Fruit fly (Drosophila melanogaster): ENCODE measurements around the gene Hel89B.

Hel89B gene

DNA sequence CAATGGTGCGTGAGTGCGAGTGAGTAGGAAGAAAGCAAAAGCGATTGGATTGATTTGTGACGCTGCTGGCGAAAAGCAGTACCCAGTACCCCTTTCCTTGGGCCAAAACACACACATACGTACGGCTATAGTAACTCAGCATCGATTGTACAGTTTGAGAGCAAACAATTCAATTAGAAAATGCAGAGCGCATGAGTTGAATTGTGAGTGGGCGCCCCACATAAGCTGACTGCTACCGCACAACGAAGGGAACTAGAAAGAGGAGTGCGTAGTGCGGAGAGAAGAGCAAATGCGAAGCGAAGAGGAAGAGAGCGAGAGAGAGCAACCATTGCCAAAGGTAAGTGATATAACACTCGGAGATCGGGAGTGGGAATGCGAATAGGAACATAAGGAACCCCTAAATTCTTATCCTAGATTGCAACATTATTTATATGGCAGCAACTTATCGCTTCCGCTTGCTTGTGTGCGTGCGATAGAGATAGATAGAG is 434 bp downstream of the Hel89B start (continued):
- TF ChIP-seq bigmax (GFP tag; optimal IDR thresholded peaks at IDR 0.05) = no peak
- TF ChIP-seq ci (GFP tag; IDR thresholded peaks at IDR 0.05) = no peak
- no peak for TF ChIP-seq gcm (GFP tag; optimal IDR thresholded peaks at IDR 0.05)
- peak; percentile 52 for TF ChIP-seq jumu (GFP tag; optimal IDR thresholded peaks at IDR 0.05)
- TF ChIP-seq lola (GFP tag; optimal IDR thresholded peaks at IDR 0.05) = no peak
- TF ChIP-seq onecut (GFP tag; IDR thresholded peaks at IDR 0.05) = peak; percentile 84
- TF ChIP-seq tgo (GFP tag; IDR thresholded peaks at IDR 0.05) = no peak
- no peak for TF ChIP-seq CG30431 (GFP tag; optimal IDR thresholded peaks at IDR 0.05)
- TF ChIP-seq nau (GFP tag; optimal IDR thresholded peaks at IDR 0.05) = no peak
- no peak for TF ChIP-seq CG31224 (GFP tag; IDR thresholded peaks at IDR 0.05)
- no peak for TF ChIP-seq Awh (GFP tag; IDR thresholded peaks at IDR 0.05)
- TF ChIP-seq CG1529 (GFP tag; optimal IDR thresholded peaks at IDR 0.05) = no peak
- TF ChIP-seq luna (GFP tag; optimal IDR thresholded peaks at IDR 0.05) = peak; percentile 10
- TF ChIP-seq CG13296 (GFP tag; optimal IDR thresholded peaks at IDR 0.05) = no peak
- no peak for TF ChIP-seq Dfd (GFP tag; optimal IDR thresholded peaks at IDR 0.05)
- no peak for TF ChIP-seq bcd (GFP tag; optimal IDR thresholded peaks at IDR 0.05)
- peak; percentile 3 for TF ChIP-seq CG12659 (GFP tag; optimal IDR thresholded peaks at IDR 0.05)
- no peak for TF ChIP-seq CG3065 (GFP tag; optimal IDR thresholded peaks at IDR 0.05)
- no peak for TF ChIP-seq NfI (GFP tag; optimal IDR thresholded peaks at IDR 0.05)
- TF ChIP-seq HmgD (GFP tag; optimal IDR thresholded peaks at IDR 0.05) = peak; percentile 89
- TF ChIP-seq sob (GFP tag; IDR thresholded peaks at IDR 0.05) = no peak
- no peak for TF ChIP-seq CG1602 (GFP tag; optimal IDR thresholded peaks at IDR 0.05)
- TF ChIP-seq stc (GFP tag; IDR thresholded peaks at IDR 0.05) = no peak
- no peak for TF ChIP-seq Oaz (GFP tag; IDR thresholded peaks at IDR 0.05)
- no peak for TF ChIP-seq Poxn (GFP tag; IDR thresholded peaks at IDR 0.05)
- peak; percentile 8 for TF ChIP-seq grn (GFP tag; optimal IDR thresholded peaks at IDR 0.05)
- TF ChIP-seq inv (GFP tag; IDR thresholded peaks at IDR 0.05; ENCODE audit: partially characterized antibody) = no peak
- TF ChIP-seq CG16863 (GFP tag; optimal IDR thresholded peaks at IDR 0.05) = no peak
- peak; percentile 10 for TF ChIP-seq CG4707 (GFP tag; optimal IDR thresholded peaks at IDR 0.05)
- TF ChIP-seq CG33213 (GFP tag; optimal IDR thresholded peaks at IDR 0.05) = no peak
- TF ChIP-seq nmo (GFP tag; optimal IDR thresholded peaks at IDR 0.05) = peak; percentile 24
- TF ChIP-seq esg (GFP tag; conservative IDR thresholded peaks at IDR 0.05) = no peak
- peak; percentile 2 for TF ChIP-seq B-H2 (GFP tag; optimal IDR thresholded peaks at IDR 0.05)
- TF ChIP-seq shn (GFP tag; optimal IDR thresholded peaks at IDR 0.05) = no peak
- no peak for TF ChIP-seq CG10654 (GFP tag; optimal IDR thresholded peaks at IDR 0.05)
- no peak for TF ChIP-seq mld (GFP tag; IDR thresholded peaks at IDR 0.05; ENCODE audit: partially characterized antibody)
- no peak for TF ChIP-seq HLH54F (GFP tag; optimal IDR thresholded peaks at IDR 0.05)
- no peak for TF ChIP-seq crp (GFP tag; optimal IDR thresholded peaks at IDR 0.05)
- peak in 1 of 2 experiments; percentile 37 for TF ChIP-seq tll (GFP tag; optimal IDR thresholded peaks at IDR 0.05)
- TF ChIP-seq CG17568 (GFP tag; optimal IDR thresholded peaks at IDR 0.05) = no peak
- peak; percentile 32 for TF ChIP-seq CG10431 (GFP tag; optimal IDR thresholded peaks at IDR 0.05)
- TF ChIP-seq sens-2 (GFP tag; IDR thresholded peaks at IDR 0.05) = no peak
- no peak for TF ChIP-seq E2f1 (GFP tag; IDR thresholded peaks at IDR 0.05)
- no peak for TF ChIP-seq dmrt99B (tag; optimal IDR thresholded peaks at IDR 0.05)
- TF ChIP-seq CG8089 (GFP tag; optimal IDR thresholded peaks at IDR 0.05) = peak; percentile 2
- TF ChIP-seq Ada2b (GFP tag; IDR thresholded peaks at IDR 0.05) = no peak
- no peak for TF ChIP-seq Xrp1 (GFP tag; IDR thresholded peaks at IDR 0.05)
- TF ChIP-seq CG12942 (GFP tag; optimal IDR thresholded peaks at IDR 0.05) = no peak
- TF ChIP-seq fd3F (GFP tag; optimal IDR thresholded peaks at IDR 0.05) = no peak
- no peak for TF ChIP-seq CG2120 (GFP tag; optimal IDR thresholded peaks at IDR 0.05)
- TF ChIP-seq CG7987 (GFP tag; optimal IDR thresholded peaks at IDR 0.05) = peak; percentile 62
